Fruit fly (Drosophila melanogaster): ENCODE results near the gene CG5645.

CG5645 gene

dm6 chr3L:12101924-12102383 is 34.6 kb downstream of the CG5645 start (continued):
- TF ChIP-seq hbn (GFP tag; IDR thresholded peaks at IDR 0.05; ENCODE audit: partially characterized antibody) (no peak), Six4 (GFP tag; optimal IDR thresholded peaks at IDR 0.05) (no peak), PHDP (tag; optimal IDR thresholded peaks at IDR 0.05) (peak; percentile 23), inv (GFP tag; IDR thresholded peaks at IDR 0.05; ENCODE audit: partially characterized antibody) (no peak), C15 (GFP tag; IDR thresholded peaks at IDR 0.05) (no peak), en (GFP tag; optimal IDR thresholded peaks at IDR 0.05) (no peak), CG6654 (GFP tag; optimal IDR thresholded peaks at IDR 0.05) (no peak), gem (tag; optimal IDR thresholded peaks at IDR 0.05) (peak; percentile 68), tup (GFP tag; optimal IDR thresholded peaks at IDR 0.05) (no peak), CG14014 (GFP tag; IDR thresholded peaks at IDR 0.05) (no peak), CG13296 (GFP tag; optimal IDR thresholded peaks at IDR 0.05) (no peak), Ssrp (tag; optimal IDR thresholded peaks at IDR 0.05) (peak; percentile 24), dimm (GFP tag; IDR thresholded peaks at IDR 0.05) (no peak), vfl (GFP tag; optimal IDR thresholded peaks at IDR 0.05) (no peak), CG34224 (GFP tag; IDR thresholded peaks at IDR 0.05; ENCODE audit: partially characterized antibody) (no peak), Dip2 (GFP tag; IDR thresholded peaks at IDR 0.05) (no peak), Hr51 (GFP tag; optimal IDR thresholded peaks at IDR 0.05) (peak in 1 of 2 experiments; percentile 30), sens (GFP tag) (no peak), CG1832 (GFP tag; optimal IDR thresholded peaks at IDR 0.05) (no peak), CG3838 (GFP tag; optimal IDR thresholded peaks at IDR 0.05) (no peak), vvl (GFP tag; IDR thresholded peaks at IDR 0.05) (no peak), CG9727 (GFP tag; optimal IDR thresholded peaks at IDR 0.05) (peak; percentile 61), gsb (GFP tag; IDR thresholded peaks at IDR 0.05) (no peak), ftz-f1 (GFP tag; optimal IDR thresholded peaks at IDR 0.05) (no peak), CG30020 (tag; optimal IDR thresholded peaks at IDR 0.05) (no peak), lola (GFP tag; optimal IDR thresholded peaks at IDR 0.05) (peak in 1 of 3 experiments; percentile 70), phol (tag; optimal IDR thresholded peaks at IDR 0.05) (peak; percentile 63), Camta (GFP tag; optimal IDR thresholded peaks at IDR 0.05) (no peak), Scr (GFP tag; IDR thresholded peaks at IDR 0.05; ENCODE audit: partially characterized antibody) (no peak), dati (GFP tag; IDR thresholded peaks at IDR 0.05) (no peak), Nf-YB (GFP tag; optimal IDR thresholded peaks at IDR 0.05) (no peak), CG15479 (GFP tag; optimal IDR thresholded peaks at IDR 0.05) (peak; percentile 38), CG9876 (GFP tag; optimal IDR thresholded peaks at IDR 0.05) (no peak), chn (GFP tag; optimal IDR thresholded peaks at IDR 0.05) (no peak), CG4820 (GFP tag; optimal IDR thresholded peaks at IDR 0.05) (no peak), ash1 (GFP tag; optimal IDR thresholded peaks at IDR 0.05) (no peak), CG10267 (tag; optimal IDR thresholded peaks at IDR 0.05) (peak; percentile 55), NK7.1 (GFP tag; optimal IDR thresholded peaks at IDR 0.05) (no peak), CG16779 (GFP tag; IDR thresholded peaks at IDR 0.05) (no peak), CTCF (GFP tag; optimal IDR thresholded peaks at IDR 0.05) (no peak), Dek (tag; optimal IDR thresholded peaks at IDR 0.05) (no peak), CG7556 (GFP tag; optimal IDR thresholded peaks at IDR 0.05) (peak; percentile 32), CG6175 (GFP tag; IDR thresholded peaks at IDR 0.05) (no peak), CG10274 (GFP tag; optimal IDR thresholded peaks at IDR 0.05) (no peak), CG7271 (tag; optimal IDR thresholded peaks at IDR 0.05) (peak; percentile 19), B-H2 (GFP tag; optimal IDR thresholded peaks at IDR 0.05) (no peak), CG8089 (GFP tag; optimal IDR thresholded peaks at IDR 0.05) (no peak), CG5245 (GFP tag; optimal IDR thresholded peaks at IDR 0.05) (no peak), CG5180 (GFP tag; optimal IDR thresholded peaks at IDR 0.05) (no peak), salm (tag; optimal IDR thresholded peaks at IDR 0.05) (no peak), CG2202 (tag; optimal IDR thresholded peaks at IDR 0.05) (peak; percentile 21), gcm2 (GFP tag; optimal IDR thresholded peaks at IDR 0.05) (no peak)
